Fruit fly (Drosophila melanogaster) whole organism: ENCODE measurements around the gene CG31407.

Source experiments
- CG8478 ChIP-seq: fragments of >200 bp; optimal IDR thresholded peaks from 2 replicates; lab custom pipeline; 2018; ENCODE audit warnings: inconsistent platforms
- pan ChIP-seq: fragments of >200 bp; optimal IDR thresholded peaks from 2 replicates; lab custom pipeline; 2017
- psq ChIP-seq: fragments of >200 bp; optimal IDR thresholded peaks from 2 replicates; lab custom pipeline; 2017
- usp ChIP-seq: fragments of >200 bp; optimal IDR thresholded peaks from 2 replicates; lab custom pipeline; 2017; ENCODE audit warnings: missing biosample characterization, missing genetic modification characterization, mixed read lengths

dm6 chr3R:10059358-10059757, 34.4 kb upstream of the CG31407 start:
- no peak for TF ChIP-seq CG8478 (lab: Kevin White, UChicago)
- TF ChIP-seq pan: no peak
- no peak for TF ChIP-seq usp (GFP tag; lab: Kevin White, UChicago)
- TF ChIP-seq psq (lab: Kevin White, UChicago): no peak
